Worm (Caenorhabditis elegans) whole organism, L2 larva: ENCODE measurements around the gene T03F6.6.

Source experiments
- nhr-237 ChIP-seq: fragments of 150-350 bp; optimal IDR thresholded peaks from 2 replicates; lab custom pipeline; 2014; ENCODE audit warnings: missing biosample characterization, missing genetic modification characterization
- unc-62 ChIP-seq: fragments of 150-350 bp; optimal IDR thresholded peaks from 2 replicates; lab custom pipeline; 2014; ENCODE audit warnings: missing biosample characterization, missing genetic modification reagents, missing genetic modification characterization
- zag-1 ChIP-seq: fragments of 150-350 bp; optimal IDR thresholded peaks from 2 replicates; lab custom pipeline; 2014; ENCODE audit warnings: missing biosample characterization, missing genetic modification characterization

DNA sequence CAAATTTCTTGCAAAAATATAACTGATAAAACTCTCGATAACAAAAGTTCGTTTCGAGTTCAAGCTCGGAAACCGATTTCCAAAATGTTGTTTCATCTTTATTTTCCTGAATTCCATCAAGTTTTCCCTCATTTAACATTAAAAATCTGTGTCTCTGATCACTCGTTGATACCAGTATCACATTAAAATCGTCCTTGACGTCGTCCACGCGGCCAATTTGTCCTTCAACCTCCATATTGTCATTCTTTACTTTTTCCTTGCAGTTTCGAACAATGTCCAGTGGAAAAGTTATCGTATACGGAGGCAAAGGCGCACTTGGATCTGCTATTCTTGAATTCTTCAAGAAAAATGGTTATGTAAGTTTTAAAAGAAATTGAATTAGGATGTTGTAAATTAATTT is 13.6 kb upstream of the T03F6.6 start, which contains the start of gene qdpr-1:
- TF ChIP-seq nhr-237 (no peak), zag-1 (no peak), unc-62 (GFP tag; lab: Kevin White, UChicago) (no peak)
